Worm (Caenorhabditis elegans) whole organism, midembryonic: ENCODE results near the gene Y39A1A.17.

Experiments
- T22C8.4 ChIP-seq: fragments of 200-800 bp; sonication (Bioruptor generic); IDR thresholded peaks from 2 replicates; pipeline ENCODE4 v1.3.6; 2022; ENCODE audit warnings: missing genetic modification characterization, missing compliant biosample characterization
- flt-1 ChIP-seq: fragments of 200-800 bp; sonication (Bioruptor generic); IDR thresholded peaks from 2 replicates; pipeline ENCODE4 v1.3.6; 2022; ENCODE audit warnings: missing genetic modification characterization, missing compliant biosample characterization
- klf-2 ChIP-seq: fragments of 200-800 bp; sonication (Bioruptor generic); conservative IDR thresholded peaks from 2 replicates; pipeline ENCODE4 v1.3.6; 2022; ENCODE audit warnings: missing genetic modification reagents, missing genetic modification characterization, missing compliant biosample characterization
- med-1 ChIP-seq: sonication (generic microtip); optimal IDR thresholded peaks from 2 replicates; lab custom pipeline; 2017; ENCODE audit warnings: missing genetic modification characterization, mild to moderate bottlenecking, missing compliant biosample characterization, antibody characterized with exemption, missing genetic modification reagents; ENCODE audit not compliant: insufficient read depth
- ref-1 ChIP-seq: fragments of 200-800 bp; sonication (Bioruptor generic); conservative IDR thresholded peaks from 2 replicates; pipeline ENCODE4 v1.3.6; 2022; ENCODE audit warnings: missing genetic modification reagents, missing genetic modification characterization, missing compliant biosample characterization
- ztf-23 ChIP-seq: fragments of 200-800 bp; sonication (Bioruptor generic); IDR thresholded peaks from 2 replicates; pipeline ENCODE4 v1.3.6; 2022; ENCODE audit warnings: missing genetic modification reagents, missing genetic modification characterization, missing compliant biosample characterization

DNA sequence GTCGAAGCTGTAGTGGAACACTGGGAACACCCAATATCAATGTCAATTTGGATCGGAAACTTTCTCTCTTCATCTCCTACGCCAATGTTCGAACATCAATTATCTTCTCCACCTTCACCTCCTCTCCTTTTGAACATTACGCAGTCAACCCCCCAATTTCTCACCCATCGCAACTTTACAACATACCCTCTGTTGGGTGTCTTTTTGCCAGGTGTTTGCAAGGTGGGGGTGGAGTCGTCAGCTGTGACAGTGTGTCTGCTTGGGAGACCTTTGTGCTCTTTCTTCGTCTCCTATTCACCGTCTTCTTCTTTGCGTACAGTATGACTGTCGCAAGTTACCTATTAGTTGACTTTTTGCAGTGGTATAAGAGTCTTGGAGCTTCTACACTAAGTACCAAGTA is 24.3 kb downstream of the Y39A1A.17 start:
- no peak for TF ChIP-seq flt-1 (GFP tag; lab: Robert Waterston, UW)
- TF ChIP-seq T22C8.4 (GFP tag; lab: Robert Waterston, UW), result no peak
- no peak for TF ChIP-seq ztf-23 (GFP tag; lab: Robert Waterston, UW)
- TF ChIP-seq med-1 (GFP tag; lab: Kevin White, UChicago), result no peak
- no peak for TF ChIP-seq ref-1
- no peak for TF ChIP-seq klf-2
